Worm (Caenorhabditis elegans) whole organism, L2 larva: ENCODE results near the gene npax-1.

Source experiments
- aly-2 ChIP-seq: fragments of 150-350 bp; optimal IDR thresholded peaks from 2 replicates; lab custom pipeline; 2014; ENCODE audit warnings: missing biosample characterization, missing genetic modification characterization
- ama-1 ChIP-seq: fragments of 150-350 bp; optimal IDR thresholded peaks from 2 replicates; lab custom pipeline; 2018; ENCODE audit warnings: inconsistent platforms
- ceh-82 ChIP-seq: fragments of 150-350 bp; optimal IDR thresholded peaks from 2 replicates; lab custom pipeline; 2014; ENCODE audit warnings: missing biosample characterization, missing genetic modification characterization
- egl-27 ChIP-seq: sonication (generic microtip); optimal IDR thresholded peaks from 3 replicates; lab custom pipeline; 2017; ENCODE audit warnings: missing biosample characterization, missing genetic modification reagents, missing genetic modification characterization
- nhr-10 ChIP-seq: sonication (generic microtip); optimal IDR thresholded peaks from 2 replicates; lab custom pipeline; 2017; ENCODE audit warnings: missing biosample characterization, missing genetic modification characterization
- nhr-12 ChIP-seq: fragments of 150-350 bp; optimal IDR thresholded peaks from 2 replicates; lab custom pipeline; 2014; ENCODE audit warnings: missing biosample characterization, missing genetic modification characterization
- sma-9 ChIP-seq, 2 experiments: fragments of 150-350 bp in 1 of 2; sonication (generic microtip) in 1 of 2; optimal IDR thresholded peaks; 2 replicates each; lab custom pipeline; 2014 to 2016; ENCODE audit warnings: missing genetic modification characterization in 2 of 2, mild to moderate bottlenecking in 1 of 2, missing biosample characterization in 1 of 2, missing compliant biosample characterization in 1 of 2, missing genetic modification reagents in 1 of 2, moderate library complexity in 1 of 2
- zag-1 ChIP-seq: fragments of 150-350 bp; optimal IDR thresholded peaks from 2 replicates; lab custom pipeline; 2014; ENCODE audit warnings: missing biosample characterization, missing genetic modification characterization

DNA sequence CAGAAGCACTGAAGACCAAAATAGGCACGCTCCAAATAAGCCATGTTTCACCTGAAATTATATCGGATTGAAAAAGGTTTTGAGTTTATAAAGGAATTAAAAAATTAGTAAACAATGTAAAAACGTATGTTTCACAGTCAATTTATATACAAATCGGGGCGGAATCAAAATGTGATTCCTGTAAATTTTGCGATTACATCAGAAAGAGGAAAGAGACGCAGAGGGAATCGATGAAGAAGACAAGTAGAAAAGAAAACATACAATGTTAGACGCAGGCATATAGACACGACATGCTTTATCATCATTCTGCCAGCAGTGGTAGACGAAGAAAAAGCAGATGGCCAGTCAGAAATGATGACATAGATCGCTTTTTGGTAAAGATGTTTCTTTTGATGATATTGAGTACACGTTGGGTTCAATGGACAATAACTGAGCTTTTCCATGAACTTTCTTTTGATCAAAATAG is 32.9 kb upstream of the npax-1 start, which contains the start of gene msra-1:
- TF ChIP-seq ama-1 (lab: Kevin White, UChicago) (no peak), nhr-12 (tag; lab: Kevin White, UChicago) (no peak), nhr-10 (tag; lab: Kevin White, UChicago) (no peak), egl-27 (no peak), sma-9 (GFP tag; optimal IDR thresholded peaks at IDR 0.05; lab: Kevin White, UChicago) (peak; percentile 77), sma-9 (tag; optimal IDR thresholded peaks at IDR 0.05; lab: Kevin White, UChicago) (no peak), ceh-82 (tag; lab: Kevin White, UChicago) (no peak), zag-1 (tag; lab: Kevin White, UChicago) (no peak), aly-2 (tag; lab: Kevin White, UChicago) (no peak)
